Worm (Caenorhabditis elegans): ENCODE measurements around the gene pxf-1.

pxf-1 gene

DNA sequence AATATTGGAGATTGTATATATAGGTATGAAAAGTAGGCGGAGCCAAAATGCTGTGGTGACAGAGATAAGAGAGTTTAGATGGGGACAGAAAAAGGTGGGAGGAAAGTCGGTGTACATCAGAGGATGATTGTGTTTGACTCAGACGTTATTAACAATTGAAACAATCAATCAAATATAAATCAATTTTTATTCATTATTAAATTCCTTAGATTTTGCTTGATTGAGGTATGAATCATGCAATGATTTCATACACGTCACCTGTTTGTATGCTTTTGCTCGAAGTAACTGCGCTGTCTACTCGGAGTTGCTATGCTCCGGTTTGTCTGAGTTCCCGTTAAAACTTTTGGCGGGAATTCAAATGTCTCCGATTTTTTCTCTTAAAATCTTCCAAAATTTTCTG, 59.0 kb downstream of the pxf-1 start, which contains the start of gene C04G2.10:
C04G2.10 (plus strand) TSS at position 301 of the 400 bp plus-strand sequence.
- no peak for TF ChIP-seq aly-2 (tag; optimal IDR thresholded peaks at IDR 0.05)
- TF ChIP-seq nhr-77 (tag; optimal IDR thresholded peaks at IDR 0.05) = no peak
- TF ChIP-seq unc-39 (tag; optimal IDR thresholded peaks at IDR 0.05) = no peak
- no peak for TF ChIP-seq lsy-2 (tag; optimal IDR thresholded peaks at IDR 0.05)
- no peak for TF ChIP-seq C34F6.9 (tag; optimal IDR thresholded peaks at IDR 0.05)
- TF ChIP-seq nhr-23 (tag; optimal IDR thresholded peaks at IDR 0.05) = no peak
- TF ChIP-seq ceh-16 (tag; optimal IDR thresholded peaks at IDR 0.05) = no peak
- no peak for TF ChIP-seq nhr-10 (tag; optimal IDR thresholded peaks at IDR 0.05)
- no peak for TF ChIP-seq mab-5 (tag; optimal IDR thresholded peaks at IDR 0.05)
- TF ChIP-seq ama-1 (optimal IDR thresholded peaks at IDR 0.05) = no peak
- no peak for TF ChIP-seq nhr-11 (tag; optimal IDR thresholded peaks at IDR 0.05)
- no peak for TF ChIP-seq peb-1 (tag; optimal IDR thresholded peaks at IDR 0.05)
